Worm (Caenorhabditis elegans): ENCODE results near the gene mob-4.

- TF ChIP-seq ama-1 (optimal IDR thresholded peaks at IDR 0.05) (no peak), ztf-11 (tag; optimal IDR thresholded peaks at IDR 0.05) (no peak), skn-1 (tag; optimal IDR thresholded peaks at IDR 0.05) (no peak), zag-1 (tag; optimal IDR thresholded peaks at IDR 0.05) (no peak), F10B5.3 (tag; optimal IDR thresholded peaks at IDR 0.05) (no peak), nhr-237 (tag; optimal IDR thresholded peaks at IDR 0.05) (no peak), daf-12 (tag; optimal IDR thresholded peaks at IDR 0.05) (no peak), hlh-11 (tag; optimal IDR thresholded peaks at IDR 0.05) (no peak), mep-1 (tag; optimal IDR thresholded peaks at IDR 0.05) (no peak), fos-1 (tag; optimal IDR thresholded peaks at IDR 0.05) (no peak), sdz-12 (GFP tag; optimal IDR thresholded peaks at IDR 0.05) (no peak), D1046.2 (GFP tag; IDR thresholded peaks at IDR 0.05) (no peak)
Measured at ce11 chrIII:8249381-8249780, 24.5 kb downstream of the mob-4 start, which contains the start of the genes C02F5.10 and C02F5.2.
